Fruit fly (Drosophila melanogaster): ENCODE measurements around the gene CG3061.

The CG3061 gene

DNA sequence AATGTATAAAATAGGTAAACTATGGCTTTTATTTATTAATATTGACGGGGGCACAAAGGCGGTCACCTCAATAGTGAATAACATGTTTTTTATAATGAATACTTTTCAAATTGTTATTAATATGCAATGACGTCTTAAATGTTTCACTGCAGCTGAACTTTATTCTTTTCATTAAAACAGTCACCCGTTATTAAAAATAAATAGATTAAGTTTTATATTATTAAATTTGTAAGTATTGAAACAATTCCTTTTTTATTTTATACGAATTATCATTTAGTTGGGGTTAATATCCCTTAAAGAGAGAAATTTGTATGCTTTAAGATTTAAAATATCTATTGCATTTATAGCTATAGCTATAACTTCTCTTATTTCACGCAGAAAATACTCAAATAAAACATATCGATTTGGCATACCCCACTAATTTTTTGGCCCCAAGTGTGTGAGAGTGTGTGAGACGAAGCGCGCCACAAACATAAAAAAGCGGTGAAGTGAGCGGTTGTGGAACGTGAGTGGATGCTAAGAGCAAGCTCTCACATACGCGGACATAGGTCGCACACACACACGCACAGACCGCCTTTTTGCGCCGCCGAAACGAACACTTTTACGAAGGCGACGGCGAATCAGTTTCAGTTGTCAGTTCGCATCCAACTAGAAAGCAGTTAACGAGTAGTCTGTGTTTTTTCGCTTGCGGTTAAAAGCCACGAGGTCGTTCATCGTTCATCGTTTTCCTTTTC, 24.3 kb downstream of the CG3061 start, which contains the start of gene foxo (continued):
- TF ChIP-seq Pdp1 (GFP tag; optimal IDR thresholded peaks at IDR 0.05) (peak; percentile 14 to 40), MESR4 (GFP tag; optimal IDR thresholded peaks at IDR 0.05) (no peak), H15 (GFP tag; IDR thresholded peaks at IDR 0.05) (no peak), mam (GFP tag; optimal IDR thresholded peaks at IDR 0.05) (peak; percentile 43), zf30C (GFP tag; optimal IDR thresholded peaks at IDR 0.05) (no peak), CG6654 (GFP tag; optimal IDR thresholded peaks at IDR 0.05) (peak; percentile 64), gcm2 (GFP tag; optimal IDR thresholded peaks at IDR 0.05) (no peak), Dad (GFP tag; optimal IDR thresholded peaks at IDR 0.05) (no peak), CG32767 (GFP tag; IDR thresholded peaks at IDR 0.05) (peak; percentile 48; the same call in 1 of the 2 replicates), CG18476 (GFP tag; optimal IDR thresholded peaks at IDR 0.05) (peak; percentile 55), tap (tag; optimal IDR thresholded peaks at IDR 0.05) (peak; percentile 79), toy (GFP tag; IDR thresholded peaks at IDR 0.05) (no peak), Sox100B (GFP tag; optimal IDR thresholded peaks at IDR 0.05) (peak; percentile 94), cas (GFP tag; IDR thresholded peaks at IDR 0.05) (no peak), CG10565 (GFP tag; optimal IDR thresholded peaks at IDR 0.05) (no peak), Side (GFP tag; optimal IDR thresholded peaks at IDR 0.05) (no peak), Aef1 (GFP tag; IDR thresholded peaks at IDR 0.05) (peak; percentile 39; the same call in 2 of the 3 replicates), CG2202 (tag; optimal IDR thresholded peaks at IDR 0.05) (no peak), exex (tag; optimal IDR thresholded peaks at IDR 0.05) (peak; percentile 24), CG4707 (GFP tag; optimal IDR thresholded peaks at IDR 0.05) (peak; percentile 7), ase (GFP tag; IDR thresholded peaks at IDR 0.05) (0 out of 3 replicates have a peak, but pooled peaks have one; percentile 24), ewg (GFP tag; optimal IDR thresholded peaks at IDR 0.05) (peak; percentile 72), CG30403 (GFP tag; optimal IDR thresholded peaks at IDR 0.05) (peak; percentile 88), pfk (GFP tag; optimal IDR thresholded peaks at IDR 0.05) (peak; percentile 58), Drgx (GFP tag; IDR thresholded peaks at IDR 0.05) (peak; percentile 45), mirr (GFP tag; optimal IDR thresholded peaks at IDR 0.05) (peak; percentile 49), Dll (GFP tag; IDR thresholded peaks at IDR 0.05; ENCODE audit: partially characterized antibody) (no peak), Optix (GFP tag; IDR thresholded peaks at IDR 0.05) (no peak), ap (GFP tag; IDR thresholded peaks at IDR 0.05) (no peak; the same call in 1 of the 2 replicates), sisA (GFP tag; IDR thresholded peaks at IDR 0.05) (peak; percentile 27; the same call in 1 of the 2 replicates), CG1792 (GFP tag; optimal IDR thresholded peaks at IDR 0.05) (no peak), CG8478 (optimal IDR thresholded peaks at IDR 0.05) (no peak), CG14860 (GFP tag; IDR thresholded peaks at IDR 0.05; ENCODE audit: partially characterized antibody) (no peak), CHES-1-like (GFP tag; optimal IDR thresholded peaks at IDR 0.05) (peak; percentile 7), Fer1 (GFP tag; optimal IDR thresholded peaks at IDR 0.05) (peak; percentile 83), Poxn (GFP tag; IDR thresholded peaks at IDR 0.05) (no peak), Sry-δ (GFP tag; optimal IDR thresholded peaks at IDR 0.05) (no peak), Elba2 (GFP tag; optimal IDR thresholded peaks at IDR 0.05) (no peak), CG15479 (GFP tag; optimal IDR thresholded peaks at IDR 0.05) (no peak), gsb-n (tag; optimal IDR thresholded peaks at IDR 0.05) (peak; percentile 68), lmd (GFP tag; IDR thresholded peaks at IDR 0.05) (peak; percentile 69; the same call in 1 of the 2 replicates), CG12744 (GFP tag; optimal IDR thresholded peaks at IDR 0.05) (no peak), CG3726 (GFP tag; IDR thresholded peaks at IDR 0.05) (no peak), CG14050 (GFP tag; IDR thresholded peaks at IDR 0.05) (peak; percentile 31; the same call in 1 of the 3 replicates), CG14441 (GFP tag; IDR thresholded peaks at IDR 0.05) (peak; percentile 67; the same call in 1 of the 2 replicates), h (optimal IDR thresholded peaks at IDR 0.05) (no peak), CG8089 (GFP tag; optimal IDR thresholded peaks at IDR 0.05) (no peak), CG6175 (GFP tag; IDR thresholded peaks at IDR 0.05) (0 out of 3 replicates have a peak, but pooled peaks have one; percentile 34), dati (GFP tag; IDR thresholded peaks at IDR 0.05) (no peak), nom (GFP tag; optimal IDR thresholded peaks at IDR 0.05) (peak; percentile 39), CG2889 (GFP tag; IDR thresholded peaks at IDR 0.05) (no peak)
